Fruit fly (Drosophila melanogaster): ENCODE measurements around the gene lobo.

Gene lobo

DNA sequence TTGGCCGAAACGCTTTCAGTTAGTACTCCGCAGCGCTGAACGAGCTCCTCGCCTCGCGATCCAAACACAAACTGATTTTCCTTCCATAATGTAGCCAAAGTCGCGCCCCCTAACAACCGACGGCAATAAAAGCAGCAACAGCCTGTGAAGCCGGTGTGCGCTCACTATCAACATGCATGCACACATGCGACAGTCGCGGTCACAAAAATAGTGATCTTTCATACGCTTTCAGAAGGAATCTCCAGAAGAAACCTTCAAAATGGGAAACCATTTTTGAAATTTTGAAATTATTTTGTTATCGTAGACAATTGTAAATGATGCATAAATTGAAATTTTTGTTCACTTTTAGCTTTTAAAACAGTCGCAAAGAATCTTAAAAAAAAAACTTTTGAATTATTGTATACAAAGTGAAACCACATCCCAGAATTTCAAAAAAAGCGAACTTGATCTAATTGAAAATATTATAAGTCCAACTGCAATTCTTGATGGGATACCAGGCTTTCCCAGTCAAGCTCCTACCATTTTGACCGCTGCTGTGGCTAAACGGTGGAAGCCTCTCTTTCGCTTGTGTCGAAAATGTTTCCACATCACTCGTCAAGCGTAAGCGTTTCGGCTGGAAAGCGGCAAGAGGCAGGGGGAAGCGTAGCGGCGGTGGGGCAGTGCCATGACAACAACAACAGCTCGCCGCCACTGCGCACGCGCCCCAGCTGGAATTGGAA, 38.9 kb upstream of the lobo start, which contains the start of gene Cad96Cb (continued):
- TF ChIP-seq Hr4 (GFP tag; optimal IDR thresholded peaks at IDR 0.05) (peak; percentile 96), topi (GFP tag; optimal IDR thresholded peaks at IDR 0.05) (peak; percentile 95), svp (GFP tag) (peak; percentile 98), vri (GFP tag; optimal IDR thresholded peaks at IDR 0.05) (peak; percentile 79), CG32006 (GFP tag; optimal IDR thresholded peaks at IDR 0.05) (peak; percentile 98), net (GFP tag; optimal IDR thresholded peaks at IDR 0.05) (peak; percentile 94), Ets21C (GFP tag; optimal IDR thresholded peaks at IDR 0.05) (peak; percentile 86), CG6163 (GFP tag; IDR thresholded peaks at IDR 0.05) (peak; percentile 81), Eip78C (GFP tag) (peak; percentile 99), CG3919 (GFP tag; optimal IDR thresholded peaks at IDR 0.05) (peak; percentile 95), cyc (GFP tag; optimal IDR thresholded peaks at IDR 0.05) (peak; percentile 93), dsx (GFP tag; optimal IDR thresholded peaks at IDR 0.05; ENCODE audit: poor library complexity, severe bottlenecking) (peak; percentile 80), Blimp-1 (GFP tag; optimal IDR thresholded peaks at IDR 0.05) (peak; percentile 76), CG7368 (GFP tag; optimal IDR thresholded peaks at IDR 0.05) (peak; percentile 80), eg (GFP tag; IDR thresholded peaks at IDR 0.05) (peak; percentile 80; the same call in 2 of the 3 replicates), Eip93F (GFP tag; optimal IDR thresholded peaks at IDR 0.05) (peak; percentile 50), CG10669 (GFP tag; optimal IDR thresholded peaks at IDR 0.05) (peak; percentile 89), CG6808 (GFP tag; optimal IDR thresholded peaks at IDR 0.05) (peak; percentile 93), dac (GFP tag; optimal IDR thresholded peaks at IDR 0.05) (peak; percentile 91), Lpt (GFP tag; optimal IDR thresholded peaks at IDR 0.05) (peak; percentile 92), Sox15 (GFP tag; optimal IDR thresholded peaks at IDR 0.05) (peak; percentile 84), Sox14 (GFP tag; optimal IDR thresholded peaks at IDR 0.05) (peak; percentile 94), CG9139 (GFP tag; optimal IDR thresholded peaks at IDR 0.05) (peak; percentile 79), spab (GFP tag; optimal IDR thresholded peaks at IDR 0.05) (peak; percentile 93), fkh (GFP tag; optimal IDR thresholded peaks at IDR 0.05) (no peak), CG6854 (GFP tag; optimal IDR thresholded peaks at IDR 0.05) (peak; percentile 87), CG8632 (GFP tag; optimal IDR thresholded peaks at IDR 0.05) (peak; percentile 89), CG1621 (tag; optimal IDR thresholded peaks at IDR 0.05) (peak; percentile 71)

DNA sequence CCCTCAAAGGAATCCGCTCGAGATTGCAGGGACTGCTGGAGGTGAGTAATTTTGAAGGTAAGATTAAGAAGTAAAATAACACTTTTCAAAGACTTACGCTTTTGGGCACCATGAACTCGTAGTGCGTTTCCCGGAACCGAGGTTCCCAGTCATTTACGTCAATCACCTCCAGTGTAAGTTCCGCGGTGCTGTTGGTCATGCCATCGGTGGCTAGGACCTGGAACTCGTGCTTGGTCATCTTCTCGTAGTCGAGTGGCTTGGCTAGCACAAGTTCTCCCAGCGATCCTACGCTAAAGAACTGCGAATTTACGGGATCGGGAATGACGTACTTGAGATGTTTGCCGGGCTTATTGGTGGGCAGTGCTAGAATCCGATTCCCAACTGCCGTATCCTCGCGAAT, 31.9 kb upstream of the lobo start:
- TF ChIP-seq Hr39 (GFP tag; optimal IDR thresholded peaks at IDR 0.05) (no peak), Eip93F (GFP tag; optimal IDR thresholded peaks at IDR 0.05) (no peak), topi (GFP tag; optimal IDR thresholded peaks at IDR 0.05) (no peak)

DNA sequence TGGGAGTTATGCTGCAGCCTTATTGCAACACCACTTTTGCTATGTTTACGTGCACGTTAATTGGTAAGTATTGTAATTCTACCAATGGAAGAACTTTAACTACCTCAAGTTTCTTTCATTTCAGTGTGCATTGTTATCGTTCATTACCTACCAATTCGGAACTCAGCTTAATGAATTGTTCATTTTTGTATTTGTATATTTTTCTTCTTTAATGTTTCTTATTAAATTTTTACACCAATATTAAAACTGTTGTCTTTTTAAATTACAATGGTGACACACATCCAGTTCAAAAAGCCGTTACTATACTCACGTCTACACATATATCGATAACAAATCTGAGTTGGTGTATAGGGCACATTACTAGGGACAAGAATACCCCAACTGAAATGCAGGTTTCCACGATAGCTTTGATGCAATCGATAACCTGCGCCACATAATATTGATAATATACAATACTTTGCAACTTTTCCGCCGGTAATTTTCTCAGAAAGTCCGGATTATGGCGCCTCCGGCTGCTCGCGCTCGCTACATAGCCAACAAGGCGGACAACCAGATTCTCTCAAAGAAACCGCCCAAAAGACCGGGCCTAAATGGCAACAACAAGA, 27.7 kb upstream of the lobo start, which contains the start of gene Alg9:
Alg9 (plus strand) TSS at position 387 of the 605 bp plus-strand sequence.
- TF ChIP-seq CG8632 (GFP tag; optimal IDR thresholded peaks at IDR 0.05) (no peak), CG4318 (GFP tag; optimal IDR thresholded peaks at IDR 0.05) (no peak)

DNA sequence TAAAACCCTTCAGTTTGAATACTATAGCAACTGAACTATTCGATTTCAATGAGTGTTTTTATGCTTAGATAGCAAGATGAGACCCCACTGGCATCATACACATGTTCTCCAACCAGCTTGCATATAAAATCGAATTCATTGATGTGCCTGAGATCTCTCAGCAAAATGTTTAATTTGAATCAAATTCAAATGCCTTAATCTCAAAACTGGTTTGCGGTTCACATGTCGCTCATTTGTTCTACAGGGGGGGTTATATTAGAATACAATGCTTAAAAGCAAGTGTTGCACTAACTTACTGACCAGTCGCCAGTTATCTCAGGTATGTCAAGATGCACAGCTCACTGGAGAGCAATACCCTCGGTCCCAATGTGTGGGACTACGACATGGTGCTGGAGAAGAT, 25.4 kb upstream of the lobo start, which contains the start of gene CG31103:
CG31103 (plus strand) TSS at position 301 of the 400 bp plus-strand sequence.
- TF ChIP-seq lz (GFP tag; optimal IDR thresholded peaks at IDR 0.05) (no peak), acj6 (GFP tag; optimal IDR thresholded peaks at IDR 0.05) (no peak)

DNA sequence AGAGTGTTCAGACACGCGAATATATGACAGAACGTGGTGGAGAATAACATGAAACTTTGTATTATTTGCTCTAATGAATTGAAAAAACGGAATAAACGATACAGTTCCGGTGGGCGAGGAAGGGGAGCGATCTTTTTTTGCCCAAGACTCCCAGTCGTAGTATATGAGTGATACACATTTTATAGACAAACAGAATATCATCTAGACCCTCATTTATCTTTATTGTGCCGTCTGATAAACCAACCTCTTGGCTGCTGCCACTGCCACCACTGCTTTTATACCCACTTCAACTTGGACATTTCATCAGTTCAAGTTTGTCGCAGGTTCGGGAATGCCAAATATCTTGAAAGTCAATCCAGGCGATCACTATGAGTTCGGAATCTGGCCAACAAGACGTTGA, 22.4 kb upstream of the lobo start, which contains the start of gene CG31106:
CG31106 (plus strand) TSS at position 301 of the 400 bp plus-strand sequence.
- no peak for TF ChIP-seq CG3919 (GFP tag; optimal IDR thresholded peaks at IDR 0.05)
- TF ChIP-seq dac (GFP tag; optimal IDR thresholded peaks at IDR 0.05): no peak
- no peak for TF ChIP-seq topi (GFP tag; optimal IDR thresholded peaks at IDR 0.05)
- TF ChIP-seq Eip78C (GFP tag): no peak
- TF ChIP-seq Sox102F (GFP tag; optimal IDR thresholded peaks at IDR 0.05): no peak
- TF ChIP-seq Hr4 (GFP tag; optimal IDR thresholded peaks at IDR 0.05): no peak
